Fruit fly (Drosophila melanogaster) ovary, adult (tissue): Measurements from ENCODE around the gene Fitm.

Experiments used
- CG17801 ChIP-seq: fragments of 200-800 bp; optimal IDR thresholded peaks from 2 replicates; lab custom pipeline; 2019; ENCODE audit warnings: missing biosample characterization, mild to moderate bottlenecking, missing genetic modification characterization, moderate library complexity; ENCODE audit not compliant: partially characterized antibody

Fitm gene

dm6 chr3L:5152354-5152806, 6.5 kb upstream of the Fitm start, which contains the start of the genes Gen and Srp54k:
Gene Gen, minus strand, starts transcription at chr3L:5152376.
Gene Srp54k, plus strand, starts transcription at chr3L:5152678.
- no peak for TF ChIP-seq CG17801 (GFP tag; lab: Kevin White, UChicago)

DNA sequence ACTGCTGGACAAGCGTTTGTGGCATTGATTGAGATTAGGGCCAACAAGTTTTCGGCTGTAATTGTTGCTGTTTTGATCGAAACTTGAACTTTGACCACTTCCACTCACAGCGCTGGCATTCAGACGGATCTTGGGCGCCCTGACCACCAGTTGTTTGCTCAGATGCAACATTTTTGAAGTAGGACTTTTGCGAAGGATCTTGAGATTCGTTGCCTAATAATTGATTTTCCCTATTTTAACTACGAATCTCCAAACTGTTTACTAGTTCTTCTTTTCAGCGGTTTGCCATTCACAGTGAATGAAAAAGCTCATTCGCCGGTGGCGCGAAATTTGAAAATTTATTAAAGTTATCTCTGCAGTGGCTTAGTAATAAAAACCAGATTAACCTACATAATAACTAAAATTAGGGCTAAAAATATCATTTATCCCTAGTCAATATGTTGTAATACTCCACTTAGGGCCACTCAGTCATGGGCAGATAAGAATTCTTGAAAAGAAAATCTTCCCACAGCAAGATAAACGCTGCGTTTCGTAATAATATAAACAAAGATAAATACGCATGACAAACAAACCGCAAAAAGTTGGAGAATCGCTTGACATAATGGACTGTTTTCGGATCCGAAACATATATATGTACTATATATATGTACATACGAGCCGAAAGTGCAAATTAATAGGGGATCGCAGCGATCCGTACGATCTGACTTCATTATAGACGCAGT, 4.3 kb downstream of the Fitm start, which contains the start of the genes Dhrs4 and Gdap1:
TSS of gene Dhrs4 (minus strand) at position 267 of the 722 bp plus-strand sequence.
TSS of gene Gdap1 (plus strand) at position 574 of the 722 bp plus-strand sequence.
- peak; percentile 30 for TF ChIP-seq CG17801 (GFP tag; lab: Kevin White, UChicago)

DNA sequence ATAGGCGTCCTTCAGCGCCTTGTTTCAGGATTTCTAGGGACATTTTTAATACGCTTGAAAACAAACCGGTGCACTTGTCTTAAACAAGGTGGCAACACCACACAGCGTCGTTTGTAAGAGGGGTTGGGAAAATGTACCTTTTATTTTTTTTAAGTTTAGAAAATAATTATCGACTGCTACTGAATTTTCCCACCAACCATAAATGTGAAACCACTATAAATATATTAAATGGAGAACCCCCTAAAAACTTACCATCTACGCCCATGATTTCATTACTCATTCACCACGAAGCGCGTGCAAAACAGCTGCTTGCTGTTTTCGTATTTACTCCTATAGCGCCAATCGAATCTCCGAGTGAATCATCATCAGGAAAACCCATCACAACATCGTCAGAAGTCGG, 6.6 kb downstream of the Fitm start, which contains the start of the genes Tcs5 and CHMP2B:
TSS of gene Tcs5 (minus strand) at position 84 of the 400 bp plus-strand sequence.
TSS of gene CHMP2B (plus strand) at position 308 of the 400 bp plus-strand sequence.
- TF ChIP-seq CG17801 (GFP tag; lab: Kevin White, UChicago) = peak; percentile 100

DNA sequence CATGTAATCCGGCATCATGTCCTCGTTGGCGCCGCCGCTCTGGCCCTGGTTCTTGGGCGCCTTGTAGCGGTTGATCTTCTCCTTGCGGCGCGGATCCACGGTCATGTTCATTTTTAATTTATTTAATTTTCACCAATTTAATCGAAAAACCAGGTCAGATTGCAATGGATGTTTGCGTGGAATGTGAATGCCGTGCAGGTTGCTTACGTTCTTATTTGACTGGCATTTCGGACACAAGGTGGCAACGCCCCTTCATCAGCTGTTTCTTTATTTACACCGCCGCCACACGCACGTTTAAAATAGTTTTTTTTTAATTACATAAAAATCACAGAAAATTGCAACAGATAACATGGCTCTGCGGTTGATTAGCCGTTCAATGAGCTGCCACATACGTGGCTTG, 9.7 kb downstream of the Fitm start, which contains the start of the genes CG10674 and CG4611:
TSS of gene CG10674 (minus strand) at position 170 of the 400 bp plus-strand sequence.
TSS of gene CG4611 (plus strand) at position 254 of the 400 bp plus-strand sequence.
- TF ChIP-seq CG17801 (GFP tag; lab: Kevin White, UChicago) = no peak

- peak; percentile 73 for TF ChIP-seq CG17801 (GFP tag; lab: Kevin White, UChicago)
Measured at dm6 chr3L:5133704-5134430, 12.0 kb downstream of the Fitm start, which contains the start of gene Yod1. Gene Yod1, plus strand, starts transcription at chr3L:5133871.

- no peak for TF ChIP-seq CG17801 (GFP tag; lab: Kevin White, UChicago)
Measured at dm6 chr3L:5132966-5133365, 12.9 kb downstream of the Fitm start, which contains the start of gene CG15213. Gene CG15213, minus strand, starts transcription at chr3L:5133220.

dm6 chr3L:5131245-5131644, 14.6 kb downstream of the Fitm start, which contains the start of gene CG15212:
Gene CG15212, plus strand, starts transcription at chr3L:5131545.
- no peak for TF ChIP-seq CG17801 (GFP tag; lab: Kevin White, UChicago)

- TF ChIP-seq CG17801 (GFP tag; lab: Kevin White, UChicago) = no peak
Measured at dm6 chr3L:5130508-5130907, 15.4 kb downstream of the Fitm start.

DNA sequence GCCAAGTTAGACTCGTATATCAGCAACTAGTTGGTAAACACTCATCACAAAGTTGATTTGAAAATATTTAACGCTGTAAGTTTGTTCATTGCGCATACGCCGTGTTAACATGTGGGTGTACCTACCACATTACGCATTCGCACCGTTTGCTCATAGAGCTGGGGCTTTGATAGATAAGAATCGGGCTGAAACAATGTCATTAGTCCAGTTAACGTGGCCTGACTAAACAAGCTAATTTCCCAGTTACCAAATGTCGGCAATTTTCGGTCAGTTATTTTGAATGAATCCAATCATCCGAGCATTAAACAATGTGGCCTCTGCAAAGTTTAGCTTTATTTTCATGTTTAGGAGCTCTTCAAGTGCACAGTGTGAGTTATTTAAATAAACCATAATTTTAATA, 16.7 kb downstream of the Fitm start, which contains the start of gene CG4597:
TSS of gene CG4597 (plus strand) at position 301 of the 400 bp plus-strand sequence.
- no peak for TF ChIP-seq CG17801 (GFP tag; lab: Kevin White, UChicago)

DNA sequence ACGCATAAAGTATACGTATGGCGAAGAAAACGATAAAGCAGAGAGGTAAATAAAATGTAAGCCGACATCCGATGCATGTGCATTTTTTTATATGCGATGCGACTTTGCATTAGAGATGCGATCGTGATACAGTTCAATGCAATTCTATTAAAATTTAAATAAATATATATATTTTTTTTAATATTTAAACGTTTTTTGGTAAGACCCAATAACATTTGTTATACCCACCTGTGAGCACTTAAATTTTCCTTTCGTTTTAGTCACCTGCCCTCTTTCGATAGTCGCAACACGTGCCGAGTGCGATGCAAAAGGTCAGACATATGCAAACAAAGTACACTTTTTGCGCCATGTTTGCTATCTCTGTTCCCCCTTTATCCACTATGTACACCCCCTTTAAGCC, 17.6 kb downstream of the Fitm start:
- no peak for TF ChIP-seq CG17801 (GFP tag; lab: Kevin White, UChicago)

DNA sequence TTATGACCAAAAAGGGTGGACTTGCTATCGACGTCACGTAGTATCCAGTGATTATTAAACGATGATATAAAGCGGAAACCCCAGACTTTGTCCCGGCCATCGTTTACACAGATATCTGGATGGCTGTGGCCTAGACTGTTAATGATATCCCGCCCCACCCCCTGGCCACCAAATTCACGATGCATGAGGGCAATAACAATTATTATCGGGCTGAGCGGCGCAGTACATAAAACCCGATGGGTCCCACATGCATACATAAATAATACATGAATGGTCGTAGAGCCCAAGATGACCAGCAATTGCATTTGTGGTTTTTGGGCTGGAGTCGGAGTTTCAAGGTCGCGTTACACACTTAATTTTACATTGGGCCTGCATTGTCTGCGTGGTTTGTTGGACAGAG, 18.3 kb downstream of the Fitm start:
- no peak for TF ChIP-seq CG17801 (GFP tag; lab: Kevin White, UChicago)

dm6 chr3L:5125202-5125601, 20.7 kb downstream of the Fitm start:
- no peak for TF ChIP-seq CG17801 (GFP tag; lab: Kevin White, UChicago)

DNA sequence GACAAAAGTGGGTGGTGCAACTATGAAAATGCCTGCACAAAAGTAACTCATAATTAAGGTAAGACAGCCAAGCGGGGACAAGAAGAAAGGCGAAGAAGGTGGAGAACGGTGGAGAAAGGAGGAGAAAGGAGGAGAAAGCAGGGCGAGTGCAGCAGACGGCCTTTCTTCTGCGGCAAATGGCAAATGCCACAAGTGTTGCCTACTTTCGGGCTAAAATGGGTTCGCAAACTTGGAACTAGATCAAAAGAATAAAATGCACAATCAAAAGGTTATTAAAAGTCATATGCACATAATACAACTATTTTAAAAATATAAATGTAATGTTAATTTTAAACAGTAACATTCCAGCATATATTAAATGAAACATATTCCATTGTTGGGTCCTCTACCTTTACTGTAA, 43.8 kb downstream of the Fitm start:
- no peak for TF ChIP-seq CG17801 (GFP tag; lab: Kevin White, UChicago)

DNA sequence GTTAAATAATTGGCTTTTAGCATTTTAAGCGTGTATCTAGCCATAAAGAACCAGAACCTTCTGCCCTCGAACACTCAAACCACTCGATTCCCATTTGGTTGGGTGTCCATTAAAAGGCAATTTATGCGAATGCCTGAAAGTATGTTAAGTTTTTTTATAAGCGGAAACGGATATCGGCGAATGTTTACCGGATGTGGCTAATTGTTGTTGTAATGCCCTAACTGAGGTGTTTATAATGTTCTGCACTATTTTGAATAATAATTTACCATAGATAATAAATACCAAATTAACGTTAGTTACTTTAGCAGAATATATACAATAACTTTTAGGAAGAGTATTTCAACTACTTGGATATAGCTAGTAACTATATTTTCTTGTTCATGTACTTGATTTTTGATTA, 49.2 kb downstream of the Fitm start:
- TF ChIP-seq CG17801 (GFP tag; lab: Kevin White, UChicago) = peak; percentile 33
